Fruit fly (Drosophila melanogaster): ENCODE data around the gene CG1578.

Gene CG1578

DNA sequence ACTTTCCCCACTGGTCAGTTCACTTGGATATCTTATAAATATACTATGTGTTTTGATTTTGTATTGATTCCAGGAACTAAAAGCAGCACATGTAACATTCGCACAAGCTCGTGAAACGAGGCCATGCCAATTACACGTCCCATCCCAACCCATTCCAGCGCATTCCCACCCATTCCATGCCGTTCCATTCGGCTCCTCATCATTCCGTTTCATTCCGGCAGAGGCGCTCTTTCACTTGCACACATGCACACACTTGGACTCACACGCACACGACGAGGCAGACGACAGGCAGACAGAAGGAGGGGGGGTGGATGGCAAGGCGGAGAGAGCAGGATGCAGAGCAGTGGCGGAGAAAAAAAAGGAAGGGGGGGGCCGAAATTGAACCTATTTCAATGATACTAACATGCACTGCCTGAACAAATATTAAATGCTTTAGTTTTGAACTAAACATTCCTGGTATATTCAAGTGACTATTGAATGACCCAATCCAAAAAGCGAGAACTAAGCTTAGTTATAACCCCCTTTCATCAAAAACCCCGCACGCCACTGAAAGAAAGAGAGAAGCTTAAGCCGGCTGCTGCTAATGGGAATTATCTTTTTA lies 40.3 kb downstream of the CG1578 start (continued):
- peak; percentile 45 for TF ChIP-seq CG6254 (GFP tag; optimal IDR thresholded peaks at IDR 0.05)
- TF ChIP-seq fd3F (GFP tag; optimal IDR thresholded peaks at IDR 0.05) = no peak
- TF ChIP-seq Kr (GFP tag; optimal IDR thresholded peaks at IDR 0.05) = no peak
- peak; percentile 84 for TF ChIP-seq dmrt11E (tag; optimal IDR thresholded peaks at IDR 0.05)
- peak; percentile 17 for TF ChIP-seq CG6654 (GFP tag; optimal IDR thresholded peaks at IDR 0.05)
- peak; percentile 56 for TF ChIP-seq nmo (GFP tag; optimal IDR thresholded peaks at IDR 0.05)
- TF ChIP-seq hkb (optimal IDR thresholded peaks at IDR 0.05) = no peak
- TF ChIP-seq hkb (GFP tag; IDR thresholded peaks at IDR 0.05) = 0 out of 2 replicates have a peak, but pooled peaks have one; percentile 18
- TF ChIP-seq CG14965 (GFP tag; optimal IDR thresholded peaks at IDR 0.05; ENCODE audit: borderline replicate concordance) = no peak
- peak; percentile 65 for TF ChIP-seq crol (GFP tag; IDR thresholded peaks at IDR 0.05)
- no peak for TF ChIP-seq pzg (GFP tag; optimal IDR thresholded peaks at IDR 0.05)
- TF ChIP-seq D19A (tag; optimal IDR thresholded peaks at IDR 0.05) = peak; percentile 55
- peak; percentile 28 for TF ChIP-seq E2f2 (GFP tag; IDR thresholded peaks at IDR 0.05)
- TF ChIP-seq Myb (GFP tag; optimal IDR thresholded peaks at IDR 0.05) = peak; percentile 21
- TF ChIP-seq cg (GFP tag; optimal IDR thresholded peaks at IDR 0.05) = peak; percentile 45
- peak; percentile 54 for TF ChIP-seq Chrac-16 (GFP tag; optimal IDR thresholded peaks at IDR 0.05)
- no peak for TF ChIP-seq MTF-1 (GFP tag; optimal IDR thresholded peaks at IDR 0.05; ENCODE audit: borderline replicate concordance)
- TF ChIP-seq ci (GFP tag; IDR thresholded peaks at IDR 0.05) = peak; percentile 69; the same call in 2 of the 3 replicates
- TF ChIP-seq CG6272 (GFP tag; IDR thresholded peaks at IDR 0.05) = 0 out of 2 replicates have a peak, but pooled peaks have one; percentile 26
- peak; percentile 20 for TF ChIP-seq Spps (tag; optimal IDR thresholded peaks at IDR 0.05)
- peak; percentile 79 for TF ChIP-seq CG33557 (GFP tag; optimal IDR thresholded peaks at IDR 0.05)
- TF ChIP-seq vvl (GFP tag; IDR thresholded peaks at IDR 0.05) = peak; percentile 58; the same call in 1 of the 2 replicates
- peak; percentile 29; the same call in 1 of the 2 replicates for TF ChIP-seq chm (GFP tag; IDR thresholded peaks at IDR 0.05)
- peak; percentile 48 for TF ChIP-seq Antp (GFP tag; optimal IDR thresholded peaks at IDR 0.05)
- TF ChIP-seq otp (GFP tag; IDR thresholded peaks at IDR 0.05) = 0 out of 3 replicates have a peak, but pooled peaks have one; percentile 33
- peak; percentile 18 for TF ChIP-seq CG18764 (GFP tag; optimal IDR thresholded peaks at IDR 0.05)
- TF ChIP-seq Ada2b (GFP tag; IDR thresholded peaks at IDR 0.05) = peak; percentile 15; the same call in 1 of the 2 replicates
- peak; percentile 61 for TF ChIP-seq CG7839 (tag; optimal IDR thresholded peaks at IDR 0.05)
- peak; percentile 9; the same call in 1 of the 2 replicates for TF ChIP-seq sim (GFP tag; IDR thresholded peaks at IDR 0.05)
- peak; percentile 82 for TF ChIP-seq CG15696 (tag; optimal IDR thresholded peaks at IDR 0.05)
- TF ChIP-seq CG7786 (GFP tag; optimal IDR thresholded peaks at IDR 0.05) = peak; percentile 6
- peak; percentile 33 for TF ChIP-seq CG1233 (GFP tag; optimal IDR thresholded peaks at IDR 0.05)
- peak; percentile 59 for TF ChIP-seq CoRest (tag; optimal IDR thresholded peaks at IDR 0.05)
- peak; percentile 30; the same call in 1 of the 2 replicates for TF ChIP-seq dan (GFP tag; IDR thresholded peaks at IDR 0.05)
- peak; percentile 50 for TF ChIP-seq CG1529 (GFP tag; optimal IDR thresholded peaks at IDR 0.05)
- TF ChIP-seq gcm2 (GFP tag; optimal IDR thresholded peaks at IDR 0.05) = no peak
- TF ChIP-seq CG11093 (GFP tag; IDR thresholded peaks at IDR 0.05) = 0 out of 3 replicates have a peak, but pooled peaks have one; percentile 34
- TF ChIP-seq CG9215 (GFP tag; IDR thresholded peaks at IDR 0.05) = 0 out of 2 replicates have a peak, but pooled peaks have one; percentile 37
- TF ChIP-seq CG11695 (GFP tag; IDR thresholded peaks at IDR 0.05) = no peak
- TF ChIP-seq Max (GFP tag; optimal IDR thresholded peaks at IDR 0.05) = no peak
- TF ChIP-seq Mrtf (GFP tag; IDR thresholded peaks at IDR 0.05) = peak; percentile 50; the same call in 1 of the 3 replicates
- TF ChIP-seq slp2 (GFP tag; optimal IDR thresholded peaks at IDR 0.05) = peak; percentile 39
- peak; percentile 57 for TF ChIP-seq grau (tag; optimal IDR thresholded peaks at IDR 0.05)
- TF ChIP-seq CG15601 (tag; optimal IDR thresholded peaks at IDR 0.05) = peak; percentile 36
- TF ChIP-seq CG10654 (GFP tag; optimal IDR thresholded peaks at IDR 0.05) = peak; percentile 33
- 0 out of 3 replicates have a peak, but pooled peaks have one; percentile 25 for TF ChIP-seq CG7357 (GFP tag; IDR thresholded peaks at IDR 0.05)
- TF ChIP-seq ken (GFP tag; IDR thresholded peaks at IDR 0.05) = peak; percentile 61; the same call in 2 of the 3 replicates
- TF ChIP-seq Oli (tag; optimal IDR thresholded peaks at IDR 0.05) = peak; percentile 53
- no peak for TF ChIP-seq dimm (GFP tag; IDR thresholded peaks at IDR 0.05)
- peak; percentile 7 for TF ChIP-seq NfI (GFP tag; optimal IDR thresholded peaks at IDR 0.05)

All from whole organism, embryonic.